Worm (Caenorhabditis elegans): ENCODE data around the gene F28H7.8.

Gene F28H7.8

ce11 chrV:10729456-10729904 is 29.3 kb upstream of the F28H7.8 start:
- no peak for TF ChIP-seq scrt-1 (GFP tag; IDR thresholded peaks at IDR 0.05)
- no peak for TF ChIP-seq ama-1 (optimal IDR thresholded peaks at IDR 0.05)
- TF ChIP-seq tra-4 (tag; optimal IDR thresholded peaks at IDR 0.05): no peak
- TF ChIP-seq ets-7 (tag; optimal IDR thresholded peaks at IDR 0.05): no peak
- no peak for TF ChIP-seq tbx-11 (GFP tag; IDR thresholded peaks at IDR 0.05)
- no peak for TF ChIP-seq tbx-37 (GFP tag; conservative IDR thresholded peaks at IDR 0.05)
- TF ChIP-seq flt-1 (GFP tag; IDR thresholded peaks at IDR 0.05): no peak
- TF ChIP-seq ceh-13 (GFP tag; optimal IDR thresholded peaks at IDR 0.05): no peak
- TF ChIP-seq F13C5.2 (tag; optimal IDR thresholded peaks at IDR 0.05): no peak

- TF ChIP-seq flt-1 (GFP tag; IDR thresholded peaks at IDR 0.05) (no peak), pes-1 (GFP tag; IDR thresholded peaks at IDR 0.05) (no peak), B0310.2 (tag; optimal IDR thresholded peaks at IDR 0.05) (no peak), hmg-4 (GFP tag; optimal IDR thresholded peaks at IDR 0.05) (no peak), tbx-37 (GFP tag; conservative IDR thresholded peaks at IDR 0.05) (no peak), ama-1 (optimal IDR thresholded peaks at IDR 0.05) (no peak), ceh-13 (GFP tag; optimal IDR thresholded peaks at IDR 0.05) (no peak), aly-1 (tag; optimal IDR thresholded peaks at IDR 0.05) (no peak), scrt-1 (GFP tag; IDR thresholded peaks at IDR 0.05) (no peak), ets-7 (tag; optimal IDR thresholded peaks at IDR 0.05) (no peak), tbx-11 (GFP tag; IDR thresholded peaks at IDR 0.05) (no peak), sea-1 (GFP tag; conservative IDR thresholded peaks at IDR 0.05) (no peak), hnd-1 (tag; optimal IDR thresholded peaks at IDR 0.05) (no peak), ceh-36 (tag; optimal IDR thresholded peaks at IDR 0.05) (no peak), hmbx-1 (tag; optimal IDR thresholded peaks at IDR 0.05) (no peak), tra-4 (tag; optimal IDR thresholded peaks at IDR 0.05) (no peak), F13C5.2 (tag; optimal IDR thresholded peaks at IDR 0.05) (no peak)
Observed at ce11 chrV:10730824-10731416, 27.8 kb upstream of the F28H7.8 start.

ce11 chrV:10731989-10732472 is 26.7 kb upstream of the F28H7.8 start, which contains the start of gene T28B11.1:
T28B11.1 (minus strand) TSS chrV:10732422.
- TF ChIP-seq scrt-1 (GFP tag; IDR thresholded peaks at IDR 0.05) (no peak), ceh-13 (GFP tag; optimal IDR thresholded peaks at IDR 0.05) (no peak), tbx-11 (GFP tag; IDR thresholded peaks at IDR 0.05) (no peak), B0310.2 (tag; optimal IDR thresholded peaks at IDR 0.05) (no peak), sea-1 (GFP tag; conservative IDR thresholded peaks at IDR 0.05) (no peak), pes-1 (GFP tag; IDR thresholded peaks at IDR 0.05) (no peak), tbx-37 (GFP tag; conservative IDR thresholded peaks at IDR 0.05) (no peak), tra-4 (tag; optimal IDR thresholded peaks at IDR 0.05) (no peak), hmbx-1 (tag; optimal IDR thresholded peaks at IDR 0.05) (no peak), F13C5.2 (tag; optimal IDR thresholded peaks at IDR 0.05) (no peak), aly-1 (tag; optimal IDR thresholded peaks at IDR 0.05) (no peak)

ce11 chrV:10736756-10737155 is 22.0 kb upstream of the F28H7.8 start, which contains the start of the genes mre-11 and wdr-5.3:
mre-11 (minus strand) TSS chrV:10736868.
wdr-5.3 (plus strand) TSS chrV:10737116.
- TF ChIP-seq F13C5.2 (tag; optimal IDR thresholded peaks at IDR 0.05) (no peak), tbx-37 (GFP tag; conservative IDR thresholded peaks at IDR 0.05) (peak; percentile 27; the same call in 1 of the 2 replicates)

DNA sequence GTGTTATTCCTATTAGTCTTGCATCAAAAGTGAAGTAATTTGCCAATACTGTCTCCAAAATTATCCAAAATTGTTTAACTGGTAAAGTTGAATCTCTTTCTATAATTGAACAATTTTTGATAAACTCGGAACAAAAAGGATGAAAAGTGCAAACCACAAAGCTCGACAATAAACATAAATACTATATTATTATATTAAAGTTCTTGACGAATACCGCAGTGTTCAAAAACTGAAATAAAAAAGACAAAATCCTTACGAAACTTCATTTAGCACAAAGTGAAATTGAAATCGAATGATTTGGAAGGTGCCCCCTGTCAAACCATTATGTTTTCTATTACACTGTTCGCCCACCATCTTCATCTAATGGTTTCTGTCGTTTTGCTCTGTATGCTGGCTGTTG is 17.4 kb upstream of the F28H7.8 start, which contains the start of gene ZC302.3:
Gene ZC302.3, minus strand, starts transcription at position 101 of the 400 bp plus-strand sequence.
- no peak for TF ChIP-seq tra-4 (tag; optimal IDR thresholded peaks at IDR 0.05)
- no peak for TF ChIP-seq scrt-1 (GFP tag; IDR thresholded peaks at IDR 0.05)
- no peak for TF ChIP-seq hnd-1 (tag; optimal IDR thresholded peaks at IDR 0.05)
- no peak for TF ChIP-seq aly-1 (tag; optimal IDR thresholded peaks at IDR 0.05)
- no peak for TF ChIP-seq hmbx-1 (tag; optimal IDR thresholded peaks at IDR 0.05)
- TF ChIP-seq flt-1 (GFP tag; IDR thresholded peaks at IDR 0.05): no peak
- TF ChIP-seq F13C5.2 (tag; optimal IDR thresholded peaks at IDR 0.05): no peak
- TF ChIP-seq pes-1 (GFP tag; IDR thresholded peaks at IDR 0.05): no peak
- no peak for TF ChIP-seq ama-1 (optimal IDR thresholded peaks at IDR 0.05)
- no peak for TF ChIP-seq tbx-11 (GFP tag; IDR thresholded peaks at IDR 0.05)
- TF ChIP-seq ceh-13 (GFP tag; optimal IDR thresholded peaks at IDR 0.05): no peak
- TF ChIP-seq ets-7 (tag; optimal IDR thresholded peaks at IDR 0.05): no peak
- no peak for TF ChIP-seq sea-1 (GFP tag; conservative IDR thresholded peaks at IDR 0.05)
- no peak for TF ChIP-seq hmg-4 (GFP tag; optimal IDR thresholded peaks at IDR 0.05)
- no peak for TF ChIP-seq ceh-36 (tag; optimal IDR thresholded peaks at IDR 0.05)
- TF ChIP-seq B0310.2 (tag; optimal IDR thresholded peaks at IDR 0.05): no peak

DNA sequence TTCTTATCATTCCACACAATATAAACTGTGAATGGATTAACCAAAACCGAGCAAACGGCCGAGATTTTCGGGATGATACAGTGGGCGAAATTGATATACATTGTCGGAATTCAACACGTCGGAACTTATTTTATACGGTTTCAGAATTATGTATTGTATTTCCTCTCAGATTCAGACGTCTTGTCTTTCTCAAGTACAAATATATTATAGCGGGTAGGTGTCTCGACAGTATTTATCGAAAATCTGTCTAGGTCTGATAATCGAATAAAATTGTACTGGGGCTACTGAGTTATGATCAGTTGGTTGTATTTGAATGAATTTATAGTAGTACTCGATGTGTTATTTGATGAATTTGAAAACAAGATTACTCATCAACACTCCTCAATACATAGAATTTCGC is 15.1 kb upstream of the F28H7.8 start, which contains the start of gene srj-22:
Gene srj-22, minus strand, starts transcription at position 101 of the 400 bp plus-strand sequence.
- TF ChIP-seq ama-1 (optimal IDR thresholded peaks at IDR 0.05): no peak
- TF ChIP-seq tra-4 (tag; optimal IDR thresholded peaks at IDR 0.05): no peak
- no peak for TF ChIP-seq B0310.2 (tag; optimal IDR thresholded peaks at IDR 0.05)
- no peak for TF ChIP-seq tbx-37 (GFP tag; conservative IDR thresholded peaks at IDR 0.05)
- TF ChIP-seq ceh-13 (GFP tag; optimal IDR thresholded peaks at IDR 0.05): no peak
- no peak for TF ChIP-seq hnd-1 (tag; optimal IDR thresholded peaks at IDR 0.05)
- TF ChIP-seq hmbx-1 (tag; optimal IDR thresholded peaks at IDR 0.05): no peak
- TF ChIP-seq pes-1 (GFP tag; IDR thresholded peaks at IDR 0.05): no peak
- no peak for TF ChIP-seq aly-1 (tag; optimal IDR thresholded peaks at IDR 0.05)
- TF ChIP-seq ets-7 (tag; optimal IDR thresholded peaks at IDR 0.05): no peak

- TF ChIP-seq sea-1 (GFP tag; conservative IDR thresholded peaks at IDR 0.05) (no peak), hnd-1 (tag; optimal IDR thresholded peaks at IDR 0.05) (no peak), ceh-13 (GFP tag; optimal IDR thresholded peaks at IDR 0.05) (no peak), ceh-36 (tag; optimal IDR thresholded peaks at IDR 0.05) (no peak), pes-1 (GFP tag; IDR thresholded peaks at IDR 0.05) (no peak), flt-1 (GFP tag; IDR thresholded peaks at IDR 0.05) (no peak), hmg-4 (GFP tag; optimal IDR thresholded peaks at IDR 0.05) (no peak)
Observed at ce11 chrV:10745034-10745433, 13.7 kb upstream of the F28H7.8 start, which contains the start of gene srj-21. srj-21 (plus strand) TSS chrV:10745334.
